Worm (Caenorhabditis elegans) whole organism, midembryonic: ENCODE measurements around the gene cul-5.

Experiments
- T22C8.4 ChIP-seq: fragments of 200-800 bp; sonication (Bioruptor generic); IDR thresholded peaks from 2 replicates; pipeline ENCODE4 v1.3.6; 2022; ENCODE audit warnings: missing genetic modification characterization, missing compliant biosample characterization
- cog-1 ChIP-seq: sonication (generic microtip); optimal IDR thresholded peaks from 2 replicates; lab custom pipeline; 2016; ENCODE audit warnings: missing genetic modification characterization, missing compliant biosample characterization
- flt-1 ChIP-seq: fragments of 200-800 bp; sonication (Bioruptor generic); IDR thresholded peaks from 2 replicates; pipeline ENCODE4 v1.3.6; 2022; ENCODE audit warnings: missing genetic modification characterization, missing compliant biosample characterization
- klf-2 ChIP-seq: fragments of 200-800 bp; sonication (Bioruptor generic); conservative IDR thresholded peaks from 2 replicates; pipeline ENCODE4 v1.3.6; 2022; ENCODE audit warnings: missing genetic modification reagents, missing genetic modification characterization, missing compliant biosample characterization
- med-1 ChIP-seq: sonication (generic microtip); optimal IDR thresholded peaks from 2 replicates; lab custom pipeline; 2017; ENCODE audit warnings: missing genetic modification characterization, mild to moderate bottlenecking, missing compliant biosample characterization, antibody characterized with exemption, missing genetic modification reagents; ENCODE audit not compliant: insufficient read depth
- ref-1 ChIP-seq: fragments of 200-800 bp; sonication (Bioruptor generic); conservative IDR thresholded peaks from 2 replicates; pipeline ENCODE4 v1.3.6; 2022; ENCODE audit warnings: missing genetic modification reagents, missing genetic modification characterization, missing compliant biosample characterization
- tab-1 ChIP-seq: fragments of 200-800 bp; sonication (Bioruptor generic); IDR thresholded peaks from 2 replicates; pipeline ENCODE4 v1.3.6; 2022; ENCODE audit warnings: missing genetic modification characterization, missing compliant biosample characterization
- ztf-23 ChIP-seq: fragments of 200-800 bp; sonication (Bioruptor generic); IDR thresholded peaks from 2 replicates; pipeline ENCODE4 v1.3.6; 2022; ENCODE audit warnings: missing genetic modification reagents, missing genetic modification characterization, missing compliant biosample characterization
- ztf-29 ChIP-seq: fragments of 200-800 bp; sonication (Bioruptor generic); IDR thresholded peaks from 2 replicates; pipeline ENCODE4 v1.3.6; 2022; ENCODE audit warnings: missing genetic modification reagents, missing genetic modification characterization, missing compliant biosample characterization

Gene cul-5

DNA sequence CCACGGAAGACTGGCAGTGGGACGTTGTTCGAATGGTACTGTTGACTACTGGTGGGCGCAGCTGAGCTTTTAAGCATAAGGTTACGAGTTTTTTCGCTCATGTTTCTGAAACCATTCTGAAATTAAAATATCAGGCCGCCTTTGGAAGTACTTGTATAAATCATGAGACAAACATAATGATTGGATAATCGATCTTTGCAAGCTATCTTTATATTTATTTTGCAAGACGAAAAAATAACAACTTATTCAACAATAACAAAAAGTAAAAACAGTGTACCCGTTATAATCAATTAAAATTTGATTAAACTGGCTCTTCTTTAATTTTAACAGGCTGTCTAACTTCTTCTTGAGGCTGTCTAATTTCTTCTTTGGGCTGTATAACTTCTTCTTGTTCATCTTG, 26.1 kb downstream of the cul-5 start, which contains the start of gene ZK856.16:
TSS of gene ZK856.16 (minus strand) at position 101 of the 400 bp plus-strand sequence.
- TF ChIP-seq klf-2 (no peak), T22C8.4 (GFP tag; lab: Robert Waterston, UW) (no peak), flt-1 (GFP tag; lab: Robert Waterston, UW) (no peak), med-1 (no peak), tab-1 (GFP tag; lab: Robert Waterston, UW) (no peak), ztf-23 (no peak), cog-1 (tag; lab: Kevin White, UChicago) (no peak), ref-1 (no peak), ztf-29 (no peak)

DNA sequence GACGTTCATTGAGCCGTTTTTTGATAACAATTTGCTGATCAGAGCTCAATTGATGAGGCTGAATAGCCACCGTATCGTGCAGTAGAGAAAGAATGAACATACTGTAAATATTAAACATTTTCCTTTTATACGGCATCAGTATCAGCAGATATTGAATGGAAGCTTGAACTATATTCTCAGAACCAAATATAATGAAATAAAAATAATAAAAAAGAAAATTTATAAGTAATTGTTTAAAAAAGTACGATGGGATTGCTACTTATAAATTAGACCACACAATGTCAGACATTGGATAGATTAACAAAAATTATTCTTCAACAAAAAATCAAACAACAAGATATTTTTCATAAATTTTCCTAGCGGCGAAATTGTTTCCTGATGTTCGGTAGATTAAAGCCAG, 27.2 kb downstream of the cul-5 start, which contains the start of gene rpc-25:
TSS of gene rpc-25 (minus strand) at position 101 of the 400 bp plus-strand sequence.
- no peak for TF ChIP-seq ztf-29
- no peak for TF ChIP-seq med-1
- TF ChIP-seq tab-1 (GFP tag; lab: Robert Waterston, UW): no peak
- no peak for TF ChIP-seq klf-2
- no peak for TF ChIP-seq flt-1 (GFP tag; lab: Robert Waterston, UW)
- no peak for TF ChIP-seq ref-1
- TF ChIP-seq cog-1 (tag; lab: Kevin White, UChicago): no peak
- no peak for TF ChIP-seq T22C8.4 (GFP tag; lab: Robert Waterston, UW)
- TF ChIP-seq ztf-23: no peak

DNA sequence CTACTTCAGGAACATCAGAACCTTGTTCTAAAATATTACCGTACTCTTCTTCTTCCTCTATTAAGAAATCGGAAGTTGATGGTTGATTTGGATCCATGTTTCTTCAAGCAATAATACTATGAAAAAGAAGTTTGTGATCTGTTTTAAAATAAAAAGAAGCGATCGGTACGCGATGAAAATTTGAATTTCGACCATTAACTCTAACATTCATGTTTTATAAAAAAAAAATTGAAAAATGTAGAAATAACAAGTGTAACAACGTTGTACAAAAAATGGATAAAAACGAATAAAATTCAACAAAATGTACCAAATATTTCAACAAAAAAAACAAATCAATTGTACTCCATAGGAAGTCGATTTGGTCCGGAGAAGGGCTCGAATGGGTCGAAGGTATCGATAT, 30.9 kb downstream of the cul-5 start, which contains the start of gene tftc-3:
TSS of gene tftc-3 (minus strand) at position 101 of the 400 bp plus-strand sequence.
- TF ChIP-seq ztf-23 (no peak), ref-1 (no peak)

DNA sequence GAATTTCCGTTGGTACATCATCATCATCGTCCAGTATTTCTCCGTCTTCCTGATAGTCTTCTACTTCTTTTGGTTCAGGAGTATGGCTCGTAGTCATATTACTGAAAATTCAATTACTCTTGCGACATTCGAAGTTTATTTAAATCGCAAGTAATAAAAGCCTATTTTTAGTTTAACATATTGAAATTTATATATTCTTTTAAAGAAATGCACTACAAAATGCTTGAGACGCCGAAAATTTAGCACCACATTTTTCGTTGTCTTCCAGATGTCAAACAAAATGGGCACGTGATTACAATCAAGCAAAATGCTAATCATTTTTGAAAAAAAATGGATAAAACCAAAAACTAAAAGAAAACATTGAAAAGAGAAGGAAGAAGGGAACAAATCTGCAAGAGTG, 32.7 kb downstream of the cul-5 start, which contains the start of gene zhit-3:
TSS of gene zhit-3 (minus strand) at position 101 of the 400 bp plus-strand sequence.
- TF ChIP-seq cog-1 (tag; lab: Kevin White, UChicago) (no peak), flt-1 (GFP tag; lab: Robert Waterston, UW) (no peak), klf-2 (no peak), ztf-23 (no peak), ref-1 (no peak), med-1 (no peak), tab-1 (GFP tag; lab: Robert Waterston, UW) (no peak), T22C8.4 (GFP tag; lab: Robert Waterston, UW) (no peak), ztf-29 (no peak)

DNA sequence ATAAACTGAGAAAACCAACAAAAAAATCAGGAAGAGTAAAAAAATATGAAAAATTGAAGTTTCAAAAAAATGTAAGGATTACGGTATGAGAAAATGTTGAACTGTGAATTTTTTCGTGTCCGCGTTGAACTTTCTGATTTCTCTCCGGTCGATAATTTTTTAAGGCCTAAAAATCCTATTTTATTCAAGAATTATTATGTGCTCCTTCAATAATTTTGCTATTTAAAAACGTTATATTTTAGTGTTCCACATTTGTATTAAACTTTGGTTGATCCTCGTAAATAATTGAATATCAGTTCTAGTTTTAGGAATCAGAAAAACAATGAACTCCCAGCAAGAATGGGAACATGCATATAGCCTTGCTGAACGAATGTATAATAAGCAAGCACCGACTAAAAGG, 33.3 kb downstream of the cul-5 start, which contains the start of gene hpo-40:
TSS of gene hpo-40 (plus strand) at position 301 of the 400 bp plus-strand sequence.
- no peak for TF ChIP-seq ref-1
- TF ChIP-seq T22C8.4 (GFP tag; lab: Robert Waterston, UW): no peak
- TF ChIP-seq flt-1 (GFP tag; lab: Robert Waterston, UW): no peak
- no peak for TF ChIP-seq ztf-29

DNA sequence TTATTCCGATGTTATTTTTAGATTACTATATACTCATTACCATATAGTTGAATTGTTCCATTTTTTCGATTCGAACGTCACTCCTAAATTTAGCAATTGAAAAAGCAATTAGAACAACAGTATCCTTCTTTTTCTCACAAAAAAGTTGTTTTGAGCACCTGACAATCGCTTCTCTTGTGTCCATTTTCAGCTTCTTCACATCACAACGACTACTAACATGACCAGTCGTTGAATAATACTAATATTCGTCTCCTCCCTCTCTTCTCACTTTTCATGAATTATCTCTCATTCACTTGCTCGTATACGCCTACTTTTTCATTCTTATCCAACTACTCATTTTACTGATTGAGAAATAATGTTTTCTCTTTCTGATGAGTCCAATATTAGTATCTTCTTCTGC, 37.4 kb downstream of the cul-5 start, which contains the start of gene ZK856.14:
TSS of gene ZK856.14 (plus strand) at position 301 of the 400 bp plus-strand sequence.
- TF ChIP-seq T22C8.4 (GFP tag; lab: Robert Waterston, UW): no peak
- TF ChIP-seq tab-1 (GFP tag; lab: Robert Waterston, UW): no peak
- TF ChIP-seq cog-1 (tag; lab: Kevin White, UChicago): no peak
- no peak for TF ChIP-seq flt-1 (GFP tag; lab: Robert Waterston, UW)
- no peak for TF ChIP-seq ztf-23
- TF ChIP-seq ztf-29: no peak
- TF ChIP-seq klf-2: no peak
- no peak for TF ChIP-seq ref-1

DNA sequence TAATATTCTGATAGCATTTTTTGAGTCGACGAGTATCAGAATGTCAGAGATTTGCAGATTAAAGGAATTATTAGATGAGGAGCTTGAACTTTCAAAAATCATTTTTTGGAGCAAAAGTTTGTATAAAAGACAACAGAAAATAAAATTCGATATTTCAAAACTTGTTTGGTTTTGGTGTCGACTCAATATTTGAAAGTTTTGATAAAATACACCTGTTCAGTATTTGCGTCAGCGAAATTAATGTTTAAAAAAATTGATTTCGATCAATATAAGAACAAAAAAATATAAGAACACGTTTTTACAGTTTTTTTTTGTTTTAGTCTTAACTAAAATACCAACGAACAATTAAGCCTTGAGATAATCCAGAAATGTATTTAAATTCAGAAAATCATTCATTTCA, 41.3 kb downstream of the cul-5 start, which contains the start of gene C12D8.13:
TSS of gene C12D8.13 (minus strand) at position 101 of the 400 bp plus-strand sequence.
- TF ChIP-seq med-1 (no peak), klf-2 (no peak), cog-1 (tag; lab: Kevin White, UChicago) (no peak), T22C8.4 (GFP tag; lab: Robert Waterston, UW) (no peak), ref-1 (no peak), tab-1 (GFP tag; lab: Robert Waterston, UW) (no peak), ztf-23 (no peak), flt-1 (GFP tag; lab: Robert Waterston, UW) (no peak), ztf-29 (no peak)

DNA sequence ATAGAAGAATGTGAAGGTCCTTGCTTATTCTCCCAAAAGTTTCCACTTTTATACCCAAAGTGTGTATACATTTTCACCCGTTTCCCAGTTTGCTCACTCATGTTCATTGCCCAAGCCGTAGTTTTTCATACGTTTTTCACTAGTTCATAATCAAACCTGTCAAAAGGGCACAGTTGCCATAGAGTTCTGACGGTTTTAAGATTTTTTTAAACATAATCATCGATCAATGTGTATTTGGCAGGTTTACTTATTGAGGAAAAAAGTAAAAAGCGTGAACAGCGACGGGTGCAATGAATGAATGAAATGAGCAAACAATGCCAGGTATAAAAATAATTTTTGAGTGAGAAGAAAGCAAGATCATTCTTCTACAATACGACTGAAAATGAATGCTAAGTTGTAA, 42.0 kb downstream of the cul-5 start, which contains the start of the genes fipr-5 and fipr-9:
TSS of gene fipr-5 (minus strand) at position 101 of the 400 bp plus-strand sequence.
TSS of gene fipr-9 (plus strand) at position 346 of the 400 bp plus-strand sequence.
- TF ChIP-seq ztf-23 (no peak), tab-1 (GFP tag; lab: Robert Waterston, UW) (no peak), ref-1 (no peak), cog-1 (tag; lab: Kevin White, UChicago) (no peak), T22C8.4 (GFP tag; lab: Robert Waterston, UW) (no peak), klf-2 (no peak), ztf-29 (no peak), med-1 (no peak), flt-1 (GFP tag; lab: Robert Waterston, UW) (no peak)

DNA sequence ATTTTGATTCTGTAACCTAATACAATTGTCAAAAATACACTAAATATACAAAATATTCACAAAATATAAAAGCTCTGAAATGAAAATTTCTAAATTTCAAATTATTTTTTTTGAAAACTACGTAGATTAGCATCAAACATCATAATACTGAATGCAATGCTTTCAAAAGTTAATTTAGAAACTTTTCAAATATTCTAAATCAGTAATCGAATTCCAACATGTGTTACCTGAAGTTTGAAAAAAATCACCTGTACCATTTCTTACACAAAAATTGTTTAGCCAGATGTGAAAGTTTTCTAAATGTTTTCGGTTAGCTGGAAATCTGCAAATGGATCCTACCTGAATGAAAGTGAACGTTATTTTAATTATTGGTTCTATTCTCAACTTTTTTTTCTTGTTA, 42.7 kb downstream of the cul-5 start, which contains the start of gene C12D8.20:
TSS of gene C12D8.20 (plus strand) at position 301 of the 400 bp plus-strand sequence.
- TF ChIP-seq ztf-29 (no peak), klf-2 (no peak), T22C8.4 (GFP tag; lab: Robert Waterston, UW) (no peak), med-1 (no peak), flt-1 (GFP tag; lab: Robert Waterston, UW) (no peak), tab-1 (GFP tag; lab: Robert Waterston, UW) (no peak), ref-1 (no peak), ztf-23 (no peak), cog-1 (tag; lab: Kevin White, UChicago) (no peak)

DNA sequence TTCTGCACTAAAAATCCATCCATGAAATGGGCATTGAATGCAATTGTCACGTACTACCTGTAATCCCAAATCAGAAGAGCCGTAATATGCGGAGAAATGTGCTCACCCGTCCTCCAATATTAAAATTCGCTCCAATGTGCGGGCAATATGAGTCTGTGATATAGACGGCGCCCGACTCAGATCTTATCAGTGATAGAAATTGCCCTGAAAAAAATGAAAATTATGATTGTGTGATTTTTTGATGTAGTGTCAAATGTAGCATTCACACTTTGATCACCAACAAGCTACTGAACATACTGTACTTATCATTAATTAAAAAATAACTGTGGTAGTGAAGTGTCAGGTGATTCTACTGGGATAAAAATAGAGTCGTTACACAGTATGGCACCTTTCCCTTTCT, 45.3 kb downstream of the cul-5 start:
- TF ChIP-seq flt-1 (GFP tag; lab: Robert Waterston, UW): no peak
- TF ChIP-seq cog-1 (tag; lab: Kevin White, UChicago): no peak
- TF ChIP-seq T22C8.4 (GFP tag; lab: Robert Waterston, UW): no peak
- no peak for TF ChIP-seq ztf-23
- no peak for TF ChIP-seq tab-1 (GFP tag; lab: Robert Waterston, UW)
- no peak for TF ChIP-seq ztf-29
- no peak for TF ChIP-seq klf-2
- no peak for TF ChIP-seq ref-1
- TF ChIP-seq med-1: no peak

DNA sequence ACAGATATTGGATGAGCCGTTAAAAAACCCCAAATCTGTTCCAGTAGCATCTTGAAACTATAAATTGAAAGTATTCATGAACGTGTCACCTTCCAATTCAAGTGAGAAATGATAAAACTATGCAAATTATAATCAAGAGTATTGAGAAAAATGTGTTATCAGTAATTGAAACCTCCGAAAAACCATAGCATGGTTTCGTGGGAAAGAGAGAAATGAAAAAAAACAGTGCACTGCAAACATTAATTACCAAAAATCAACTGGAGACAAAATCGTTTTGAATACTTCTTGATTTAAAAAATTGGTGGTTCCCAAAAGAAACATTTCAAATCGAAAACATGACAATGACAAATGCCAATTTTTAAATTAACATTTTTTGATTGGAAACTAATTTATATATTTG, 46.3 kb downstream of the cul-5 start, which contains the start of gene daf-36:
TSS of gene daf-36 (minus strand) at position 101 of the 400 bp plus-strand sequence.
- TF ChIP-seq ztf-29 (no peak), ref-1 (no peak), ztf-23 (no peak), klf-2 (no peak), T22C8.4 (GFP tag; lab: Robert Waterston, UW) (no peak), tab-1 (GFP tag; lab: Robert Waterston, UW) (no peak), med-1 (no peak), cog-1 (tag; lab: Kevin White, UChicago) (no peak), flt-1 (GFP tag; lab: Robert Waterston, UW) (no peak)
